Fruit fly (Drosophila melanogaster) whole organism, wandering third instar larva: ENCODE measurements around the gene asf1.

ENCODE experiments used
- Abd-B ChIP-seq: fragments of >200 bp; optimal IDR thresholded peaks from 2 replicates; lab custom pipeline; 2017; ENCODE audit warnings: missing biosample characterization, missing genetic modification characterization
- CG9705 ChIP-seq: fragments of 200-800 bp; sonication (Bioruptor generic); optimal IDR thresholded peaks from 2 replicates; lab custom pipeline; 2018; ENCODE audit warnings: missing biosample characterization, mild to moderate bottlenecking, missing genetic modification characterization
- CrebA ChIP-seq: fragments of 200-800 bp; sonication (Bioruptor generic); optimal IDR thresholded peaks from 2 replicates; lab custom pipeline; 2016; ENCODE audit warnings: missing biosample characterization, mild to moderate bottlenecking, missing genetic modification characterization, borderline replicate concordance
- Hr78 ChIP-seq: fragments of >200 bp; optimal IDR thresholded peaks from 2 replicates; lab custom pipeline; 2017; ENCODE audit warnings: missing biosample characterization, missing genetic modification characterization
- Myc ChIP-seq: fragments of >200 bp; optimal IDR thresholded peaks from 2 replicates; lab custom pipeline; 2017
- dsf ChIP-seq: sonication (Bioruptor generic); optimal IDR thresholded peaks from 2 replicates; lab custom pipeline; 2016; ENCODE audit warnings: missing biosample characterization, missing genetic modification characterization, borderline replicate concordance
- pan ChIP-seq: fragments of >200 bp; optimal IDR thresholded peaks from 2 replicates; lab custom pipeline; 2017

dm6 chr3L:19612172-19612571, 6.5 kb upstream of the asf1 start, which contains the start of the genes Lon and PIG-F:
- TF ChIP-seq Abd-B (GFP tag; lab: Kevin White, UChicago) (no peak), Hr78 (GFP tag; lab: Kevin White, UChicago) (no peak), dsf (GFP tag; lab: Kevin White, UChicago) (peak; percentile 96), pan (lab: Kevin White, UChicago) (no peak), CG9705 (GFP tag; lab: Kevin White, UChicago) (peak; percentile 99), Myc (lab: Kevin White, UChicago) (peak; percentile 42), CrebA (GFP tag; lab: Kevin White, UChicago) (no peak)
